Worm (Caenorhabditis elegans) whole organism, early embryonic: ENCODE measurements around the gene ifc-2.

Experiments used
- B0310.2 ChIP-seq: sonication (generic microtip); optimal IDR thresholded peaks from 2 replicates; lab custom pipeline; 2016; ENCODE audit warnings: mild to moderate bottlenecking, missing genetic modification characterization, missing compliant biosample characterization
- F13C5.2 ChIP-seq: sonication (generic microtip); optimal IDR thresholded peaks from 2 replicates; lab custom pipeline; 2017; ENCODE audit warnings: mild to moderate bottlenecking, missing genetic modification characterization, inconsistent platforms, missing compliant biosample characterization
- ama-1 ChIP-seq: fragments of 150-350 bp; optimal IDR thresholded peaks from 2 replicates; lab custom pipeline; 2014
- ceh-13 ChIP-seq: fragments of 200-800 bp; sonication (Bioruptor generic); optimal IDR thresholded peaks from 2 replicates; lab custom pipeline; 2018; ENCODE audit warnings: mild to moderate bottlenecking, missing genetic modification characterization, missing compliant biosample characterization
- ceh-36 ChIP-seq: sonication (generic microtip); optimal IDR thresholded peaks from 2 replicates; lab custom pipeline; 2016; ENCODE audit warnings: missing genetic modification characterization, inconsistent platforms, missing compliant biosample characterization
- ets-7 ChIP-seq: sonication (generic microtip); optimal IDR thresholded peaks from 2 replicates; lab custom pipeline; 2016; ENCODE audit warnings: missing genotype, missing genetic modification characterization, missing compliant biosample characterization
- flt-1 ChIP-seq: fragments of 200-800 bp; sonication (Bioruptor generic); IDR thresholded peaks from 2 replicates; pipeline ENCODE4 v1.3.6; 2022; ENCODE audit warnings: missing genetic modification characterization, missing compliant biosample characterization
- hmbx-1 ChIP-seq: sonication (generic microtip); optimal IDR thresholded peaks from 2 replicates; lab custom pipeline; 2016; ENCODE audit warnings: mild to moderate bottlenecking, missing genetic modification characterization, missing compliant biosample characterization
- hmg-4 ChIP-seq: fragments of 200-800 bp; sonication (Bioruptor generic); optimal IDR thresholded peaks from 2 replicates; lab custom pipeline; 2018; ENCODE audit warnings: mild to moderate bottlenecking, missing genetic modification characterization, missing compliant biosample characterization
- hnd-1 ChIP-seq: sonication (generic microtip); optimal IDR thresholded peaks from 2 replicates; lab custom pipeline; 2016; ENCODE audit warnings: missing genetic modification characterization, missing compliant biosample characterization
- pes-1 ChIP-seq: fragments of 200-800 bp; sonication (Bioruptor generic); IDR thresholded peaks from 2 replicates; pipeline ENCODE4 v1.3.6; 2022; ENCODE audit warnings: missing genetic modification reagents, missing genetic modification characterization, missing compliant biosample characterization
- scrt-1 ChIP-seq: fragments of 200-800 bp; sonication (Bioruptor generic); IDR thresholded peaks from 2 replicates; pipeline ENCODE4 v1.3.6; 2022; ENCODE audit warnings: missing genetic modification characterization, missing compliant biosample characterization
- sea-1 ChIP-seq: fragments of 200-800 bp; sonication (Bioruptor generic); conservative IDR thresholded peaks from 2 replicates; pipeline ENCODE4 v1.3.6; 2022; ENCODE audit warnings: missing genetic modification characterization, missing compliant biosample characterization
- tbx-11 ChIP-seq: fragments of 200-800 bp; sonication (Bioruptor generic); IDR thresholded peaks from 2 replicates; pipeline ENCODE4 v1.3.6; 2022; ENCODE audit warnings: missing genetic modification characterization, missing compliant biosample characterization

ce11 chrX:608392-608791 lies 46.3 kb downstream of the ifc-2 start, which contains the start of gene F13C5.5:
- TF ChIP-seq hmg-4 (GFP tag; lab: Kevin White, UChicago), result no peak
- TF ChIP-seq B0310.2 (tag; lab: Kevin White, UChicago), result no peak
- TF ChIP-seq hnd-1 (tag; lab: Kevin White, UChicago), result no peak
- TF ChIP-seq ceh-13 (GFP tag; lab: Kevin White, UChicago), result no peak
- no peak for TF ChIP-seq hmbx-1 (tag; lab: Kevin White, UChicago)
- no peak for TF ChIP-seq ama-1 (lab: Kevin White, UChicago)
- TF ChIP-seq flt-1, result no peak
- TF ChIP-seq pes-1, result no peak
- TF ChIP-seq scrt-1 (GFP tag; lab: Robert Waterston, UW), result no peak
- TF ChIP-seq ets-7 (tag; lab: Kevin White, UChicago), result no peak
- TF ChIP-seq tbx-11 (GFP tag; lab: Robert Waterston, UW), result no peak
- TF ChIP-seq sea-1 (GFP tag; lab: Robert Waterston, UW), result no peak
- no peak for TF ChIP-seq ceh-36
- TF ChIP-seq F13C5.2 (tag; lab: Kevin White, UChicago), result no peak
